Fruit fly (Drosophila melanogaster) S2 (cell line): ENCODE results near the gene CG6149.

Experiments
- CG8478 ChIP-seq: fragments of >200 bp; optimal IDR thresholded peaks from 2 replicates; lab custom pipeline; 2018
- CTCF ChIP-seq, 2 experiments: fragments of >200 bp; optimal IDR thresholded peaks; 2 replicates each; lab custom pipeline; 2018

DNA sequence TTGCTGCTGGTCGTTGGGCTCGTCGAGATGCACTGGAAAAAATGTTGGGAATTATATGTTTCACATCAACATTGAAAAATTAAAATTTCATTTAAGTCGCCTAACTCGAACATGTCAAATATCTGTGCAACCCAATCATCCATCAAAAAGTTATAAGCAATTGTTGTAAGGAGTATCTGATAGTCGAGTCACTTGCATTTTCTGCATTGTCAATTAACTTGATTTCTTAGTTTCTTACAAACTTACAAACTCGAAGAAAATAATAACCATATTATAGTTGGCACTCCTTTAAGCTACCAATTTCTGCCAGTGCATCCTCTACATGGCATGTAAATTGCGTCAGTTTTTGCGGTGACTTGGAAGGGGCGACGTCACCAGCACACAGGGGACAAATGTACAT is 47.9 kb upstream of the CG6149 start:
- TF ChIP-seq CTCF (optimal IDR thresholded peaks at IDR 0.05; lab: Kevin White, UChicago): no peak
- no peak for TF ChIP-seq CG8478
